Fruit fly (Drosophila melanogaster) whole organism, embryonic: ENCODE results near the gene Ald2.

Experiments used
- CG10274 ChIP-seq: fragments of 200-800 bp; sonication (Bioruptor generic); optimal IDR thresholded peaks from 3 replicates; lab custom pipeline; 2017; ENCODE audit warnings: missing biosample characterization, mild to moderate bottlenecking, missing genetic modification characterization
- CG10321 ChIP-seq: fragments of 200-800 bp; sonication (Bioruptor generic); IDR thresholded peaks from 2 replicates; pipeline ENCODE4 v1.3.6; 2022; ENCODE audit warnings: missing biosample characterization, missing genetic modification characterization
- CG11398 ChIP-seq: fragments of 200-800 bp; sonication (Bioruptor generic); optimal IDR thresholded peaks from 2 replicates; lab custom pipeline; 2016; ENCODE audit warnings: missing biosample characterization, missing genetic modification characterization
- CG11504 ChIP-seq: fragments of 200-800 bp; sonication (Bioruptor generic); optimal IDR thresholded peaks from 3 replicates; lab custom pipeline; 2019; ENCODE audit warnings: missing biosample characterization, mild to moderate bottlenecking, missing genetic modification characterization, moderate library complexity
- CG12659 ChIP-seq: fragments of 200-800 bp; sonication (Bioruptor generic); optimal IDR thresholded peaks from 3 replicates; lab custom pipeline; 2017; ENCODE audit warnings: mild to moderate bottlenecking, missing biosample characterization, missing genetic modification reagents, missing genetic modification characterization
- CG13775 ChIP-seq: fragments of 200-800 bp; sonication (Bioruptor generic); optimal IDR thresholded peaks from 3 replicates; lab custom pipeline; 2017; ENCODE audit warnings: missing biosample characterization, mild to moderate bottlenecking, missing genetic modification characterization
- CG14014 ChIP-seq: fragments of 200-800 bp; sonication (Bioruptor generic); IDR thresholded peaks from 2 replicates; pipeline ENCODE4 v1.3.6; 2022; ENCODE audit warnings: missing biosample characterization, missing genetic modification characterization
- CG17359 ChIP-seq: fragments of 200-800 bp; sonication (Bioruptor generic); optimal IDR thresholded peaks from 3 replicates; lab custom pipeline; 2018; ENCODE audit warnings: missing biosample characterization, mild to moderate bottlenecking, missing genetic modification characterization, moderate library complexity
- CG1792 ChIP-seq: fragments of 200-800 bp; sonication (Bioruptor generic); optimal IDR thresholded peaks from 2 replicates; lab custom pipeline; 2016; ENCODE audit warnings: missing biosample characterization, missing genetic modification characterization
- CG18619 ChIP-seq: fragments of 200-800 bp; sonication (Bioruptor generic); optimal IDR thresholded peaks from 3 replicates; lab custom pipeline; 2017; ENCODE audit warnings: missing biosample characterization, mild to moderate bottlenecking, missing genetic modification characterization
- CG2202 ChIP-seq: fragments of 200-800 bp; sonication (Bioruptor generic); optimal IDR thresholded peaks from 2 replicates; lab custom pipeline; 2018; ENCODE audit warnings: missing biosample characterization, mild to moderate bottlenecking, missing genetic modification characterization
- CG30403 ChIP-seq: fragments of 200-800 bp; sonication (Bioruptor generic); optimal IDR thresholded peaks from 3 replicates; lab custom pipeline; 2016; ENCODE audit warnings: missing biosample characterization, missing genetic modification characterization
- CG33213 ChIP-seq: fragments of 200-800 bp; sonication (Bioruptor generic); optimal IDR thresholded peaks from 3 replicates; lab custom pipeline; 2016; ENCODE audit warnings: missing biosample characterization, missing genetic modification characterization
- CG34224 ChIP-seq: fragments of 200-800 bp; sonication (Bioruptor generic); IDR thresholded peaks from 3 replicates; pipeline ENCODE4 v1.3.6; 2022; ENCODE audit warnings: missing biosample characterization, missing genetic modification characterization; ENCODE audit not compliant: partially characterized antibody
- CG6854 ChIP-seq: fragments of 200-800 bp; sonication (Bioruptor generic); optimal IDR thresholded peaks from 3 replicates; lab custom pipeline; 2017; ENCODE audit warnings: missing biosample characterization, mild to moderate bottlenecking, missing genetic modification characterization
- CG7928 ChIP-seq: fragments of 200-800 bp; sonication (Bioruptor generic); optimal IDR thresholded peaks from 2 replicates; lab custom pipeline; 2017; ENCODE audit warnings: missing biosample characterization, mild to moderate bottlenecking, missing genetic modification characterization
- Dad ChIP-seq: fragments of 200-800 bp; sonication (Bioruptor generic); optimal IDR thresholded peaks from 3 replicates; lab custom pipeline; 2016; ENCODE audit warnings: missing biosample characterization, missing genetic modification characterization
- ERR ChIP-seq: fragments of 200-800 bp; sonication (Bioruptor generic); optimal IDR thresholded peaks from 2 replicates; lab custom pipeline; 2016; ENCODE audit warnings: missing biosample characterization, missing genetic modification characterization
- Elba2 ChIP-seq: fragments of 200-800 bp; sonication (Bioruptor generic); optimal IDR thresholded peaks from 3 replicates; lab custom pipeline; 2016; ENCODE audit warnings: missing biosample characterization, missing genetic modification characterization
- Lpt ChIP-seq: fragments of >200 bp; optimal IDR thresholded peaks from 2 replicates; lab custom pipeline; 2018; ENCODE audit warnings: missing biosample characterization, missing genetic modification characterization
- Rfx ChIP-seq: fragments of 200-800 bp; sonication (Bioruptor generic); IDR thresholded peaks from 2 replicates; pipeline ENCODE4 v1.3.6; 2022; ENCODE audit warnings: missing biosample characterization, missing genetic modification characterization
- Side ChIP-seq: fragments of 200-800 bp; sonication (Bioruptor generic); optimal IDR thresholded peaks from 2 replicates; lab custom pipeline; 2016; ENCODE audit warnings: missing biosample characterization, missing genetic modification characterization
- abd-A ChIP-seq: fragments of 200-800 bp; sonication (Bioruptor generic); optimal IDR thresholded peaks from 3 replicates; lab custom pipeline; 2019; ENCODE audit warnings: missing biosample characterization, mild to moderate bottlenecking, missing genetic modification characterization, moderate library complexity
- ato ChIP-seq: fragments of 200-800 bp; sonication (Bioruptor generic); IDR thresholded peaks from 2 replicates; pipeline ENCODE4 v1.3.6; 2022; ENCODE audit warnings: missing biosample characterization, missing genetic modification characterization; ENCODE audit not compliant: partially characterized antibody
- bab2 ChIP-seq: fragments of 200-800 bp; sonication (Bioruptor generic); optimal IDR thresholded peaks from 2 replicates; lab custom pipeline; 2016; ENCODE audit warnings: missing biosample characterization, missing genetic modification characterization
- bowl ChIP-seq: fragments of 200-800 bp; sonication (Bioruptor generic); IDR thresholded peaks from 2 replicates; pipeline ENCODE4 v1.3.6; 2022; ENCODE audit warnings: missing biosample characterization, missing genetic modification characterization
- cato ChIP-seq: fragments of 200-800 bp; sonication (Bioruptor generic); optimal IDR thresholded peaks from 2 replicates; lab custom pipeline; 2016; ENCODE audit warnings: missing biosample characterization, missing genetic modification characterization, borderline replicate concordance
- chif ChIP-seq, 2 experiments: fragments of 200-800 bp; sonication (Bioruptor generic); optimal IDR thresholded peaks; 3 replicates each; lab custom pipeline; 2016; ENCODE audit warnings: missing biosample characterization in 2 of 2, missing genetic modification characterization in 2 of 2
- crp ChIP-seq, 2 experiments: fragments of 200-800 bp; sonication (Bioruptor generic); optimal IDR thresholded peaks; 2 replicates in 1 of 2; 3 replicates in 1 of 2; lab custom pipeline; 2017; ENCODE audit warnings: missing biosample characterization in 2 of 2, missing genetic modification characterization in 2 of 2, mild to moderate bottlenecking in 1 of 2, moderate library complexity in 1 of 2
- da ChIP-seq: fragments of 200-800 bp; sonication (Bioruptor generic); optimal IDR thresholded peaks from 2 replicates; lab custom pipeline; 2016; ENCODE audit warnings: missing biosample characterization, missing genetic modification characterization
- dpn ChIP-seq, 2 experiments: fragments of 200-800 bp; sonication (Bioruptor generic); optimal IDR thresholded peaks; 3 replicates each; lab custom pipeline; 2016; ENCODE audit warnings: missing biosample characterization in 2 of 2, missing genetic modification characterization in 2 of 2
- emc ChIP-seq: fragments of 200-800 bp; sonication (Bioruptor generic); optimal IDR thresholded peaks from 2 replicates; lab custom pipeline; 2016; ENCODE audit warnings: missing biosample characterization, missing genetic modification characterization
- eve ChIP-seq, 2 experiments: fragments of >200 bp; optimal IDR thresholded peaks; 2 replicates each; lab custom pipeline; 2017; ENCODE audit warnings: missing biosample characterization in 2 of 2, missing genetic modification characterization in 2 of 2
- fd96Cb ChIP-seq: fragments of 200-800 bp; sonication (Bioruptor generic); optimal IDR thresholded peaks from 2 replicates; lab custom pipeline; 2018; ENCODE audit warnings: missing biosample characterization, mild to moderate bottlenecking, missing genetic modification characterization, moderate library complexity
- gcm ChIP-seq: fragments of 200-800 bp; sonication (Bioruptor generic); optimal IDR thresholded peaks from 2 replicates; lab custom pipeline; 2019; ENCODE audit warnings: missing biosample characterization, mild to moderate bottlenecking, missing genetic modification characterization, moderate library complexity
- her ChIP-seq: fragments of 200-800 bp; sonication (Bioruptor generic); optimal IDR thresholded peaks from 2 replicates; lab custom pipeline; 2016; ENCODE audit warnings: missing biosample characterization, missing genetic modification characterization
- lab ChIP-seq: fragments of 200-800 bp; sonication (Bioruptor generic); optimal IDR thresholded peaks from 3 replicates; lab custom pipeline; 2017; ENCODE audit warnings: missing biosample characterization, missing genetic modification characterization, mild to moderate bottlenecking, moderate library complexity, missing genetic modification reagents
- nau ChIP-seq: fragments of 200-800 bp; sonication (Bioruptor generic); optimal IDR thresholded peaks from 3 replicates; lab custom pipeline; 2017; ENCODE audit warnings: missing biosample characterization, mild to moderate bottlenecking, missing genetic modification characterization, missing genetic modification reagents
- phol ChIP-seq: fragments of 200-800 bp; sonication (Bioruptor generic); optimal IDR thresholded peaks from 3 replicates; lab custom pipeline; 2018; ENCODE audit warnings: missing biosample characterization, mild to moderate bottlenecking, missing genetic modification characterization, moderate library complexity
- pita ChIP-seq: fragments of 200-800 bp; sonication (Bioruptor generic); optimal IDR thresholded peaks from 2 replicates; lab custom pipeline; 2017; ENCODE audit warnings: missing biosample characterization, mild to moderate bottlenecking, missing genetic modification characterization
- run ChIP-seq: fragments of 200-800 bp; sonication (Bioruptor generic); optimal IDR thresholded peaks from 3 replicates; lab custom pipeline; 2018; ENCODE audit warnings: missing biosample characterization, mild to moderate bottlenecking, missing genetic modification characterization
- scrt ChIP-seq: fragments of 200-800 bp; sonication (Bioruptor generic); optimal IDR thresholded peaks from 2 replicates; lab custom pipeline; 2018; ENCODE audit warnings: missing biosample characterization, mild to moderate bottlenecking, missing genetic modification characterization, moderate library complexity
- sd ChIP-seq: fragments of 200-800 bp; sonication (Bioruptor generic); optimal IDR thresholded peaks from 3 replicates; lab custom pipeline; 2018; ENCODE audit warnings: missing biosample characterization, mild to moderate bottlenecking, missing genetic modification characterization, moderate library complexity
- seq ChIP-seq: fragments of 200-800 bp; sonication (Bioruptor generic); IDR thresholded peaks from 2 replicates; pipeline ENCODE4 v1.3.6; 2022; ENCODE audit warnings: missing biosample characterization, missing genetic modification characterization
- sqz ChIP-seq: fragments of 200-800 bp; sonication (Bioruptor generic); optimal IDR thresholded peaks from 3 replicates; lab custom pipeline; 2018; ENCODE audit warnings: missing biosample characterization, mild to moderate bottlenecking, missing genetic modification characterization
- toy ChIP-seq: fragments of 200-800 bp; sonication (Bioruptor generic); IDR thresholded peaks from 2 replicates; pipeline ENCODE4 v1.3.6; 2022; ENCODE audit warnings: missing biosample characterization, missing genetic modification characterization
- vvl ChIP-seq: fragments of 200-800 bp; sonication (Bioruptor generic); IDR thresholded peaks from 2 replicates; pipeline ENCODE4 v1.3.6; 2022; ENCODE audit warnings: missing biosample characterization, missing genetic modification characterization
- zen2 ChIP-seq: fragments of 200-800 bp; sonication (Bioruptor generic); IDR thresholded peaks from 3 replicates; pipeline ENCODE4 v1.3.6; 2022; ENCODE audit warnings: missing biosample characterization, missing genetic modification characterization; ENCODE audit not compliant: partially characterized antibody
- zfh1 ChIP-seq: fragments of 200-800 bp; sonication (Bioruptor generic); IDR thresholded peaks from 3 replicates; pipeline ENCODE4 v1.3.6; 2022; ENCODE audit warnings: missing biosample characterization, missing genetic modification characterization

Ald2 gene

DNA sequence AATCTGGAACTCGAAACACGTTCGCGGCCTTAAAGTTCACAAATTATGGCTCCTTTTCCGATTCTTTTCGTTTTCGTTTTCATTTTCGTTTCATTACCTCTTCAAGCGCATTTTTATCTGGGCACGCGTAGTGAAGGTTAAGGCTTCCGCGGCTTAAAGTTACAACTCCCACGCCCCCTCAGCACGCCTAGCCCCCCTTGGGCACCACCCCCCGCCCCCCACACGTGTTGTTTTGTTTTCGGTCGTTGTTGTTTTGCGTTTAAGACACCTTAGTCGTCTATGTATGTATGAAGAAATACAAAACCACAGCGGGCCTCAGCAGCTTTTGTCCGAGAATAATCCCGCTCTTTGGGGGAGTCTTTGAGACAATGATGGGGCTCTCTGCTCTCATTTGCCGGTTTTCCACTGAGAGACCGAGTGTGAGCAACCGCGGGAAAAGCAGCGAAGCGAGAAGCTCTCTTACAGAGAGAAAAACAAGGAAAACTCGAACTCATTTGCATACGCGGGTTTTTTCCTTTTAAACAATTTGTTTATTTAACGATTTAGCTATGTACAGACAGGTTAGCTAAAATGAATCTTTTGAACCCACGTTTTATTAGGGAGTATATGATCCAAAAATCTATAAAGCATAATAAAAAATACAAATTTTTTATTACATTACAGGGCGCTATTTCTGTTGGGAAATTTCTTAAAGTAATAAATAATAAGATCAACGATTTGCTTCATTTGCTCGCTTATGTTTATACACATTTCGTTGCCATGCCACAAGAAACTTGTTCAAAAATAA, 48.5 kb downstream of the Ald2 start (continued):
- TF ChIP-seq Dad = no peak
- peak; percentile 42 for TF ChIP-seq CG12659 (GFP tag; lab: Kevin White, UChicago)
- no peak for TF ChIP-seq ERR (GFP tag; lab: Kevin White, UChicago)
- TF ChIP-seq phol (tag; lab: Kevin White, UChicago) = peak; percentile 26
- TF ChIP-seq CG33213 = no peak
- TF ChIP-seq seq (GFP tag; lab: Robert Waterston, UW) = no peak
- TF ChIP-seq bowl (GFP tag; lab: Robert Waterston, UW) = no peak
- peak; percentile 5; the same call in 1 of the 2 replicates for TF ChIP-seq CG10321
- TF ChIP-seq CG10274 (GFP tag; lab: Kevin White, UChicago) = no peak
- TF ChIP-seq chif (GFP tag; optimal IDR thresholded peaks at IDR 0.05; lab: Kevin White, UChicago) = no peak
- TF ChIP-seq CG14014 (GFP tag; lab: Robert Waterston, UW) = no peak
- TF ChIP-seq CG2202 = no peak
- peak; percentile 1 for TF ChIP-seq CG6854 (GFP tag; lab: Kevin White, UChicago)
- TF ChIP-seq sqz (GFP tag; lab: Kevin White, UChicago) = no peak
- no peak for TF ChIP-seq da (GFP tag; lab: Kevin White, UChicago)
- TF ChIP-seq CG11398 (GFP tag; lab: Kevin White, UChicago) = no peak
- peak; percentile 32 for TF ChIP-seq fd96Cb
- peak; percentile 39 for TF ChIP-seq lab (GFP tag; lab: Kevin White, UChicago)
- peak; percentile 8 for TF ChIP-seq sd (tag; lab: Kevin White, UChicago)
- TF ChIP-seq toy (GFP tag; lab: Robert Waterston, UW) = no peak
- TF ChIP-seq eve (GFP tag; optimal IDR thresholded peaks at IDR 0.05; lab: Kevin White, UChicago) = no peak
- TF ChIP-seq ato (GFP tag; lab: Robert Waterston, UW) = no peak
- no peak for TF ChIP-seq CG7928 (GFP tag; lab: Kevin White, UChicago)
- TF ChIP-seq CG17359 (tag; lab: Kevin White, UChicago) = peak; percentile 42
- 0 out of 3 replicates have a peak, but pooled peaks have one; percentile 15 for TF ChIP-seq CG34224
- TF ChIP-seq emc = no peak
- TF ChIP-seq cato (GFP tag; lab: Kevin White, UChicago) = no peak
- TF ChIP-seq bab2 (GFP tag; lab: Kevin White, UChicago) = no peak
- no peak for TF ChIP-seq crp (GFP tag; optimal IDR thresholded peaks at IDR 0.05; lab: Kevin White, UChicago)
- no peak for TF ChIP-seq Side (GFP tag; lab: Kevin White, UChicago)
- TF ChIP-seq scrt (GFP tag; lab: Kevin White, UChicago) = no peak
- TF ChIP-seq run (tag; lab: Kevin White, UChicago) = no peak
- peak; percentile 72 for TF ChIP-seq abd-A
- TF ChIP-seq CG13775 (GFP tag; lab: Kevin White, UChicago) = no peak
- peak; percentile 22 for TF ChIP-seq CG30403 (GFP tag; lab: Kevin White, UChicago)
- peak; percentile 21; the same call in 1 of the 3 replicates for TF ChIP-seq zfh1
- TF ChIP-seq CG18619 = peak; percentile 4
- TF ChIP-seq gcm (GFP tag; lab: Kevin White, UChicago) = no peak
- TF ChIP-seq dpn (GFP tag; optimal IDR thresholded peaks at IDR 0.05; lab: Kevin White, UChicago) = peak in 1 of 2 experiments; percentile 22
- TF ChIP-seq her (GFP tag; lab: Kevin White, UChicago) = no peak
- TF ChIP-seq Lpt = no peak
- peak; percentile 60; the same call in 1 of the 2 replicates for TF ChIP-seq vvl
- TF ChIP-seq Elba2 (GFP tag; lab: Kevin White, UChicago) = no peak
- no peak for TF ChIP-seq zen2 (GFP tag; lab: Robert Waterston, UW)
- TF ChIP-seq nau = peak; percentile 7
- no peak for TF ChIP-seq CG1792 (GFP tag; lab: Kevin White, UChicago)
- no peak for TF ChIP-seq Rfx (GFP tag; lab: Robert Waterston, UW)
- no peak for TF ChIP-seq pita (GFP tag; lab: Kevin White, UChicago)
- TF ChIP-seq CG11504 (tag; lab: Kevin White, UChicago) = peak; percentile 67
